Fruit fly (Drosophila melanogaster) whole organism, embryonic: ENCODE measurements around the gene Gr98c.
A peak's percentile ranks its signal among the peaks of the same experiment; 100 is the strongest.

Experiments used
- ATbp ChIP-seq: fragments of 200-800 bp; sonication (Bioruptor generic); optimal IDR thresholded peaks from 2 replicates; lab custom pipeline; 2017; ENCODE audit warnings: missing biosample characterization, mild to moderate bottlenecking, missing genetic modification characterization, missing genetic modification reagents
- Atf6 ChIP-seq: fragments of 200-800 bp; sonication (Bioruptor generic); IDR thresholded peaks from 2 replicates; pipeline ENCODE4 v1.3.6; 2022; ENCODE audit warnings: missing biosample characterization, missing genetic modification characterization
- Awh ChIP-seq: fragments of 200-800 bp; sonication (Bioruptor generic); IDR thresholded peaks from 2 replicates; pipeline ENCODE4, ENCODE4 v1.3.6; 2022; ENCODE audit warnings: missing biosample characterization, missing genetic modification characterization
- B-H2 ChIP-seq: fragments of 200-800 bp; sonication (Bioruptor generic); optimal IDR thresholded peaks from 2 replicates; lab custom pipeline; 2018; ENCODE audit warnings: missing biosample characterization, mild to moderate bottlenecking, missing genetic modification characterization
- CG1233 ChIP-seq: fragments of 200-800 bp; sonication (Bioruptor generic); optimal IDR thresholded peaks from 4 replicates; lab custom pipeline; 2018; ENCODE audit warnings: missing biosample characterization, mild to moderate bottlenecking, missing genetic modification characterization
- CG13894 ChIP-seq: fragments of 200-800 bp; sonication (Bioruptor generic); optimal IDR thresholded peaks from 3 replicates; lab custom pipeline; 2018; ENCODE audit warnings: missing biosample characterization, mild to moderate bottlenecking, missing genetic modification characterization, moderate library complexity
- CG14014 ChIP-seq: fragments of 200-800 bp; sonication (Bioruptor generic); IDR thresholded peaks from 2 replicates; pipeline ENCODE4 v1.3.6; 2022; ENCODE audit warnings: missing biosample characterization, missing genetic modification characterization
- CG14965 ChIP-seq: fragments of 200-800 bp; sonication (Bioruptor generic); optimal IDR thresholded peaks from 2 replicates; lab custom pipeline; 2016; ENCODE audit warnings: missing biosample characterization, missing genetic modification characterization, borderline replicate concordance
- CG16779 ChIP-seq: fragments of 200-800 bp; sonication (Bioruptor generic); IDR thresholded peaks from 2 replicates; pipeline ENCODE4 v1.3.6; 2022; ENCODE audit warnings: missing biosample characterization, missing genetic modification characterization
- CG1792 ChIP-seq: fragments of 200-800 bp; sonication (Bioruptor generic); optimal IDR thresholded peaks from 2 replicates; lab custom pipeline; 2016; ENCODE audit warnings: missing biosample characterization, missing genetic modification characterization
- CG2129 ChIP-seq: fragments of 200-800 bp; sonication (Bioruptor generic); IDR thresholded peaks from 2 replicates; pipeline ENCODE4 v1.3.6; 2022; ENCODE audit warnings: missing biosample characterization, missing genetic modification characterization; ENCODE audit not compliant: partially characterized antibody
- CG2199 ChIP-seq: fragments of 200-800 bp; sonication (Bioruptor generic); IDR thresholded peaks from 3 replicates; pipeline ENCODE4 v1.3.6; 2022; ENCODE audit warnings: missing biosample characterization, missing genetic modification characterization
- CG31224 ChIP-seq: fragments of 200-800 bp; sonication (Bioruptor generic); IDR thresholded peaks from 2 replicates; pipeline ENCODE4 v1.3.6; 2022; ENCODE audit warnings: missing biosample characterization, missing genetic modification characterization
- CG3407 ChIP-seq: fragments of 200-800 bp; sonication (Bioruptor generic); optimal IDR thresholded peaks from 2 replicates; lab custom pipeline; 2018; ENCODE audit warnings: missing biosample characterization, mild to moderate bottlenecking, missing genetic modification characterization
- CG34224 ChIP-seq: fragments of 200-800 bp; sonication (Bioruptor generic); IDR thresholded peaks from 3 replicates; pipeline ENCODE4 v1.3.6; 2022; ENCODE audit warnings: missing biosample characterization, missing genetic modification characterization; ENCODE audit not compliant: partially characterized antibody
- CG6813 ChIP-seq: fragments of 200-800 bp; sonication (Bioruptor generic); optimal IDR thresholded peaks from 2 replicates; lab custom pipeline; 2017; ENCODE audit warnings: missing biosample characterization, missing genetic modification characterization, mild to moderate bottlenecking, moderate library complexity, missing genetic modification reagents
- CG8944 ChIP-seq: fragments of 200-800 bp; sonication (Bioruptor generic); optimal IDR thresholded peaks from 3 replicates; lab custom pipeline; 2016; ENCODE audit warnings: missing biosample characterization, missing genetic modification characterization
- CG9215 ChIP-seq: fragments of 200-800 bp; sonication (Bioruptor generic); IDR thresholded peaks from 2 replicates; pipeline ENCODE4 v1.3.6; 2022; ENCODE audit warnings: missing biosample characterization, missing genetic modification characterization
- Dbx ChIP-seq: fragments of 200-800 bp; sonication (Bioruptor generic); IDR thresholded peaks from 3 replicates; pipeline ENCODE4 v1.3.6; 2022; ENCODE audit warnings: missing biosample characterization, missing genetic modification characterization
- Deaf1 ChIP-seq: fragments of 200-800 bp; optimal IDR thresholded peaks from 3 replicates; lab custom pipeline; 2019; ENCODE audit warnings: missing biosample characterization, mild to moderate bottlenecking, missing genetic modification characterization, moderate library complexity
- Dip3 ChIP-seq: fragments of 200-800 bp; sonication (Bioruptor generic); optimal IDR thresholded peaks from 3 replicates; lab custom pipeline; 2016; ENCODE audit warnings: missing biosample characterization, missing genetic modification characterization
- E2f2 ChIP-seq: fragments of 200-800 bp; sonication (Bioruptor generic); IDR thresholded peaks from 2 replicates; pipeline ENCODE4 v1.3.6; 2022; ENCODE audit warnings: missing biosample characterization, missing genetic modification characterization
- Fer1 ChIP-seq: fragments of 200-800 bp; sonication (Bioruptor generic); optimal IDR thresholded peaks from 2 replicates; lab custom pipeline; 2017; ENCODE audit warnings: missing biosample characterization, mild to moderate bottlenecking, missing genetic modification characterization
- Gug ChIP-seq: fragments of 200-800 bp; sonication (Bioruptor generic); IDR thresholded peaks from 4 replicates; pipeline ENCODE4 v1.3.6; 2022; ENCODE audit warnings: missing biosample characterization, missing genetic modification characterization
- HLH54F ChIP-seq: fragments of 200-800 bp; sonication (Bioruptor generic); optimal IDR thresholded peaks from 3 replicates; lab custom pipeline; 2016; ENCODE audit warnings: missing biosample characterization, missing genetic modification characterization
- Hey ChIP-seq: fragments of 200-800 bp; sonication (Bioruptor generic); optimal IDR thresholded peaks from 3 replicates; lab custom pipeline; 2018; ENCODE audit warnings: missing biosample characterization, mild to moderate bottlenecking, missing genetic modification characterization
- HmgD ChIP-seq: fragments of 200-800 bp; sonication (Bioruptor generic); optimal IDR thresholded peaks from 3 replicates; lab custom pipeline; 2016; ENCODE audit warnings: missing biosample characterization, missing genetic modification characterization
- Hmr ChIP-seq: fragments of 200-800 bp; sonication (Bioruptor generic); optimal IDR thresholded peaks from 3 replicates; lab custom pipeline; 2017; ENCODE audit warnings: mild to moderate bottlenecking, missing biosample characterization, missing genetic modification reagents, missing genetic modification characterization
- Meics ChIP-seq: fragments of 200-800 bp; sonication (Bioruptor generic); optimal IDR thresholded peaks from 2 replicates; lab custom pipeline; 2017; ENCODE audit warnings: missing biosample characterization, mild to moderate bottlenecking, missing genetic modification characterization
- Ravus ChIP-seq: fragments of 200-800 bp; sonication (Bioruptor generic); IDR thresholded peaks from 2 replicates; pipeline ENCODE4 v1.3.6; 2022; ENCODE audit warnings: missing biosample characterization, missing genetic modification characterization
- Sox102F ChIP-seq: fragments of 200-800 bp; sonication (Bioruptor generic); optimal IDR thresholded peaks from 2 replicates; lab custom pipeline; 2018; ENCODE audit warnings: missing biosample characterization, mild to moderate bottlenecking, missing genetic modification characterization, moderate library complexity
- Usf ChIP-seq: fragments of 200-800 bp; sonication (Bioruptor generic); optimal IDR thresholded peaks from 2 replicates; lab custom pipeline; 2017; ENCODE audit warnings: missing genotype, missing biosample characterization, missing genetic modification characterization
- abd-A ChIP-seq: fragments of 200-800 bp; sonication (Bioruptor generic); optimal IDR thresholded peaks from 3 replicates; lab custom pipeline; 2019; ENCODE audit warnings: missing biosample characterization, mild to moderate bottlenecking, missing genetic modification characterization, moderate library complexity
- al ChIP-seq: fragments of 200-800 bp; sonication (Bioruptor generic); IDR thresholded peaks from 2 replicates; pipeline ENCODE4 v1.3.6; 2022; ENCODE audit warnings: missing biosample characterization, missing genetic modification characterization
- ato ChIP-seq: fragments of 200-800 bp; sonication (Bioruptor generic); IDR thresholded peaks from 2 replicates; pipeline ENCODE4 v1.3.6; 2022; ENCODE audit warnings: missing biosample characterization, missing genetic modification characterization; ENCODE audit not compliant: partially characterized antibody
- br ChIP-seq: fragments of >200 bp; optimal IDR thresholded peaks from 2 replicates; lab custom pipeline; 2017
- crc ChIP-seq: fragments of 200-800 bp; sonication (Bioruptor generic); optimal IDR thresholded peaks from 2 replicates; lab custom pipeline; 2016; ENCODE audit warnings: missing biosample characterization, missing genetic modification characterization
- dm ChIP-seq: fragments of 200-800 bp; sonication (Bioruptor generic); optimal IDR thresholded peaks from 3 replicates; lab custom pipeline; 2016; ENCODE audit warnings: missing biosample characterization, missing genetic modification characterization
- dpn ChIP-seq, 2 experiments: fragments of 200-800 bp; sonication (Bioruptor generic); optimal IDR thresholded peaks; 3 replicates each; lab custom pipeline; 2016; ENCODE audit warnings: missing biosample characterization in 2 of 2, missing genetic modification characterization in 2 of 2
- fru ChIP-seq: fragments of >200 bp; optimal IDR thresholded peaks from 2 replicates; lab custom pipeline; 2017
- gcm2 ChIP-seq: fragments of 200-800 bp; sonication (Bioruptor generic); optimal IDR thresholded peaks from 2 replicates; lab custom pipeline; 2016; ENCODE audit warnings: missing biosample characterization, missing genetic modification characterization
- h ChIP-seq: fragments of >200 bp; optimal IDR thresholded peaks from 2 replicates; lab custom pipeline; 2017
- hkb ChIP-seq, 2 experiments: fragments of 200-800 bp in 1 of 2; fragments of >200 bp in 1 of 2; sonication (Bioruptor generic) in 1 of 2; IDR thresholded peaks in 1 of 2; optimal IDR thresholded peaks in 1 of 2; 2 replicates each; pipeline versions ENCODE4 v1.3.6 to Lab custom; 2017 to 2022; ENCODE audit warnings: missing biosample characterization in 1 of 2, missing genetic modification characterization in 1 of 2
- mam ChIP-seq: fragments of 200-800 bp; sonication (Bioruptor generic); optimal IDR thresholded peaks from 3 replicates; lab custom pipeline; 2016; ENCODE audit warnings: missing biosample characterization, missing genetic modification characterization
- odd ChIP-seq: fragments of 200-800 bp; sonication (Bioruptor generic); optimal IDR thresholded peaks from 2 replicates; lab custom pipeline; 2017; ENCODE audit warnings: missing biosample characterization, mild to moderate bottlenecking, missing genetic modification characterization
- ro ChIP-seq: fragments of 200-800 bp; sonication (Bioruptor generic); IDR thresholded peaks from 2 replicates; pipeline ENCODE4 v1.3.6; 2022; ENCODE audit warnings: missing biosample characterization, missing genetic modification characterization
- salm ChIP-seq: fragments of 200-800 bp; sonication (Bioruptor generic); optimal IDR thresholded peaks from 2 replicates; lab custom pipeline; 2018; ENCODE audit warnings: missing biosample characterization, mild to moderate bottlenecking, missing genetic modification characterization
- sima ChIP-seq: fragments of 200-800 bp; sonication (Bioruptor generic); optimal IDR thresholded peaks from 2 replicates; lab custom pipeline; 2016; ENCODE audit warnings: missing biosample characterization, missing genetic modification characterization
- trh ChIP-seq: fragments of 200-800 bp; sonication (Bioruptor generic); optimal IDR thresholded peaks from 2 replicates; lab custom pipeline; 2016; ENCODE audit warnings: missing biosample characterization, missing genetic modification characterization
- ttk ChIP-seq: fragments of 200-800 bp; sonication (Bioruptor generic); IDR thresholded peaks from 2 replicates; pipeline ENCODE4 v2.1.2; 2022; ENCODE audit warnings: missing biosample characterization, missing genetic modification characterization
- vfl ChIP-seq: fragments of 200-800 bp; sonication (Bioruptor generic); optimal IDR thresholded peaks from 2 replicates; lab custom pipeline; 2016; ENCODE audit warnings: missing biosample characterization, missing genetic modification characterization
- wor ChIP-seq: fragments of 200-800 bp; sonication (Bioruptor generic); IDR thresholded peaks from 2 replicates; pipeline ENCODE4 v1.3.6; 2022; ENCODE audit warnings: missing biosample characterization, missing genetic modification characterization

Gr98c gene

DNA sequence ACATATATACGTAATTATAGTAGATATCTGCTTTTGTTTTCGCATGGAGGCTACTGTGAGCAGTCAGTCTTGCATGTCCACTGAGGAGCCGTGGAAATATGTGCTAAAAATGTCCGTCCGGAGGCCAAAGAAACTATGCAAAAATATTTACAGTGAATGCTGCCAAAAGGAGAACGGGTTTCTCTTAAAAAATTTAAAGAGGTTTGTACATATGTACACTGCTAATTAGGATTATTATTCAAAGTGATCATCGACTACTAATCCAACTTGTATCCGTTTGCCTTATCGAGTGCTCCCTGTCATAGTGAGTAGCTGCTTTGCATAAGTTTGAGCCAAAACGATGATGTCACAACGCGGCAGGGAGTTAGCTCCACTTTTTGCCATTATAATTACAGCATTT, 12.7 kb downstream of the Gr98c start (continued):
- TF ChIP-seq CG14965 (GFP tag; lab: Kevin White, UChicago) = no peak
- TF ChIP-seq dpn (GFP tag; optimal IDR thresholded peaks at IDR 0.05; lab: Kevin White, UChicago) = peak; percentile 12 to 14
- TF ChIP-seq Awh (GFP tag; lab: Robert Waterston, UW) = no peak
- peak; percentile 67 for TF ChIP-seq Dip3 (GFP tag; lab: Kevin White, UChicago)
- no peak for TF ChIP-seq CG8944
- no peak for TF ChIP-seq CG2199 (GFP tag; lab: Robert Waterston, UW)
- TF ChIP-seq ttk = no peak
- TF ChIP-seq CG6813 = no peak
- TF ChIP-seq vfl = no peak
- no peak for TF ChIP-seq salm
- TF ChIP-seq Dbx (GFP tag; lab: Robert Waterston, UW) = 0 out of 3 replicates have a peak, but pooled peaks have one; percentile 65
- peak; percentile 25; the same call in 1 of the 2 replicates for TF ChIP-seq CG31224 (GFP tag; lab: Robert Waterston, UW)
- no peak for TF ChIP-seq dm (GFP tag; lab: Kevin White, UChicago)
- TF ChIP-seq wor (GFP tag; lab: Robert Waterston, UW) = no peak
- TF ChIP-seq CG13894 (tag; lab: Kevin White, UChicago) = no peak
- TF ChIP-seq crc (GFP tag; lab: Kevin White, UChicago) = no peak
- TF ChIP-seq mam = peak; percentile 65
- TF ChIP-seq B-H2 (GFP tag; lab: Kevin White, UChicago) = no peak
- no peak for TF ChIP-seq CG34224 (GFP tag; lab: Robert Waterston, UW)
- TF ChIP-seq Atf6 (GFP tag; lab: Robert Waterston, UW) = peak; percentile 43; the same call in 1 of the 2 replicates
- no peak for TF ChIP-seq CG1233
- no peak for TF ChIP-seq Hey
- peak; percentile 39 for TF ChIP-seq Fer1 (GFP tag; lab: Kevin White, UChicago)
- no peak for TF ChIP-seq br
- TF ChIP-seq Sox102F (GFP tag; lab: Kevin White, UChicago) = peak; percentile 15
- TF ChIP-seq sima (GFP tag; lab: Kevin White, UChicago) = no peak
- peak; percentile 65 for TF ChIP-seq CG9215 (GFP tag; lab: Robert Waterston, UW)
- no peak for TF ChIP-seq fru (lab: Kevin White, UChicago)
- 0 out of 2 replicates have a peak, but pooled peaks have one; percentile 40 for TF ChIP-seq CG16779 (GFP tag; lab: Robert Waterston, UW)
- TF ChIP-seq E2f2 (GFP tag; lab: Robert Waterston, UW) = no peak
- peak; percentile 45 for TF ChIP-seq CG1792 (GFP tag; lab: Kevin White, UChicago)
- no peak for TF ChIP-seq ato (GFP tag; lab: Robert Waterston, UW)
- TF ChIP-seq Usf = no peak
- TF ChIP-seq ATbp (GFP tag; lab: Kevin White, UChicago) = no peak
- no peak for TF ChIP-seq odd (GFP tag; lab: Kevin White, UChicago)
- peak; percentile 68 for TF ChIP-seq CG14014
- TF ChIP-seq trh (GFP tag; lab: Kevin White, UChicago) = no peak
- TF ChIP-seq Meics (GFP tag; lab: Kevin White, UChicago) = peak; percentile 46
- TF ChIP-seq abd-A (tag; lab: Kevin White, UChicago) = no peak
- TF ChIP-seq Deaf1 (tag; lab: Kevin White, UChicago) = peak; percentile 0
- TF ChIP-seq al (GFP tag; lab: Robert Waterston, UW) = peak; percentile 68; the same call in 1 of the 2 replicates
- TF ChIP-seq Ravus (GFP tag; lab: Robert Waterston, UW) = no peak; the same call in 1 of the 2 replicates
- no peak for TF ChIP-seq HmgD (GFP tag; lab: Kevin White, UChicago)
- TF ChIP-seq Gug (GFP tag; lab: Robert Waterston, UW) = peak; percentile 57; the same call in 3 of the 4 replicates
- no peak for TF ChIP-seq ro (GFP tag; lab: Robert Waterston, UW)
- no peak for TF ChIP-seq h
- no peak for TF ChIP-seq CG2129 (GFP tag; lab: Robert Waterston, UW)
- no peak for TF ChIP-seq HLH54F (GFP tag; lab: Kevin White, UChicago)
- peak; percentile 11 for TF ChIP-seq gcm2 (GFP tag; lab: Kevin White, UChicago)
- peak; percentile 20 for TF ChIP-seq Hmr (GFP tag; lab: Kevin White, UChicago)
- TF ChIP-seq hkb (optimal IDR thresholded peaks at IDR 0.05; lab: Kevin White, UChicago) = no peak
- no peak for TF ChIP-seq hkb (GFP tag; IDR thresholded peaks at IDR 0.05; lab: Robert Waterston, UW)
- TF ChIP-seq CG3407 = no peak
